Fruit fly (Drosophila melanogaster) whole organism, prepupa: ENCODE results near the gene CG12589.
A peak's percentile ranks its signal among the peaks of the same experiment; 100 is the strongest.

ENCODE experiments used
- CG10631 ChIP-seq: fragments of 200-800 bp; sonication (Bioruptor generic); optimal IDR thresholded peaks from 2 replicates; lab custom pipeline; 2016; ENCODE audit warnings: missing biosample characterization, missing genetic modification characterization
- CG11294 ChIP-seq: fragments of 200-800 bp; sonication (Bioruptor generic); IDR thresholded peaks from 2 replicates; pipeline ENCODE4 v1.3.6; 2022; ENCODE audit warnings: missing biosample characterization, missing genetic modification characterization
- CG11902 ChIP-seq: fragments of 200-800 bp; sonication (Bioruptor generic); optimal IDR thresholded peaks from 3 replicates; lab custom pipeline; 2016; ENCODE audit warnings: missing biosample characterization, missing genetic modification characterization
- CG15336 ChIP-seq: fragments of 200-800 bp; sonication (Bioruptor generic); IDR thresholded peaks from 2 replicates; pipeline ENCODE4 v1.3.6; 2022; ENCODE audit warnings: missing biosample characterization, missing genetic modification characterization
- CG16779 ChIP-seq: fragments of 200-800 bp; sonication (Bioruptor generic); optimal IDR thresholded peaks from 3 replicates; lab custom pipeline; 2017; ENCODE audit warnings: missing biosample characterization, mild to moderate bottlenecking, missing genetic modification characterization
- CG3032 ChIP-seq: fragments of 200-800 bp; optimal IDR thresholded peaks from 2 replicates; lab custom pipeline; 2019; ENCODE audit warnings: missing biosample characterization, mild to moderate bottlenecking, missing genetic modification characterization, moderate library complexity
- CG32006 ChIP-seq: fragments of 200-800 bp; sonication (Bioruptor generic); optimal IDR thresholded peaks from 3 replicates; lab custom pipeline; 2017; ENCODE audit warnings: missing biosample characterization, mild to moderate bottlenecking, missing genetic modification characterization
- CG34406 ChIP-seq: fragments of 200-800 bp; sonication (Bioruptor generic); optimal IDR thresholded peaks from 3 replicates; lab custom pipeline; 2016; ENCODE audit warnings: missing biosample characterization, missing genetic modification characterization
- CG3919 ChIP-seq: fragments of 200-800 bp; sonication (Bioruptor generic); optimal IDR thresholded peaks from 3 replicates; lab custom pipeline; 2016; ENCODE audit warnings: missing biosample characterization, missing genetic modification characterization
- CG4318 ChIP-seq: fragments of 200-800 bp; sonication (Bioruptor generic); optimal IDR thresholded peaks from 3 replicates; lab custom pipeline; 2017; ENCODE audit warnings: missing biosample characterization, mild to moderate bottlenecking, missing genetic modification characterization
- CG6276 ChIP-seq: fragments of 200-800 bp; sonication (Bioruptor generic); optimal IDR thresholded peaks from 2 replicates; lab custom pipeline; 2017; ENCODE audit warnings: missing biosample characterization, mild to moderate bottlenecking, missing genetic modification characterization
- CG6792 ChIP-seq: fragments of 200-800 bp; sonication (Bioruptor generic); optimal IDR thresholded peaks from 3 replicates; lab custom pipeline; 2016; ENCODE audit warnings: missing biosample characterization, missing genetic modification characterization
- CG6808 ChIP-seq: fragments of 200-800 bp; sonication (Bioruptor generic); optimal IDR thresholded peaks from 3 replicates; lab custom pipeline; 2017; ENCODE audit warnings: missing biosample characterization, missing genetic modification characterization, mild to moderate bottlenecking, moderate library complexity, missing genetic modification reagents
- CG6854 ChIP-seq: fragments of 200-800 bp; sonication (Bioruptor generic); optimal IDR thresholded peaks from 2 replicates; lab custom pipeline; 2017; ENCODE audit warnings: missing biosample characterization, mild to moderate bottlenecking, missing genetic modification characterization
- CG7368 ChIP-seq: fragments of 200-800 bp; sonication (Bioruptor generic); optimal IDR thresholded peaks from 3 replicates; lab custom pipeline; 2016; ENCODE audit warnings: missing biosample characterization, missing genetic modification characterization
- CG8119 ChIP-seq: fragments of 200-800 bp; sonication (Bioruptor generic); IDR thresholded peaks from 3 replicates; pipeline ENCODE4 v1.3.6; 2022; ENCODE audit warnings: missing biosample characterization, missing genetic modification characterization
- CG8319 ChIP-seq: fragments of 200-800 bp; sonication (Bioruptor generic); optimal IDR thresholded peaks from 3 replicates; lab custom pipeline; 2016; ENCODE audit warnings: missing biosample characterization, missing genetic modification characterization
- CG8632 ChIP-seq: fragments of 200-800 bp; sonication (Bioruptor generic); optimal IDR thresholded peaks from 3 replicates; lab custom pipeline; 2016; ENCODE audit warnings: missing biosample characterization, missing genetic modification characterization
- CG9139 ChIP-seq: fragments of 200-800 bp; sonication (Bioruptor generic); optimal IDR thresholded peaks from 3 replicates; lab custom pipeline; 2017; ENCODE audit warnings: missing biosample characterization, mild to moderate bottlenecking, missing genetic modification characterization
- Eip75B ChIP-seq: fragments of 200-800 bp; sonication (Bioruptor generic); optimal IDR thresholded peaks from 3 replicates; lab custom pipeline; 2016; ENCODE audit warnings: missing biosample characterization, missing genetic modification characterization
- Eip78C ChIP-seq: fragments of 200-800 bp; sonication (Bioruptor generic); peaks from one replicate; lab custom pipeline; 2016; ENCODE audit warnings: missing biosample characterization, missing genetic modification characterization
- Eip93F ChIP-seq: fragments of 200-800 bp; sonication (Bioruptor generic); optimal IDR thresholded peaks from 2 replicates; lab custom pipeline; 2016; ENCODE audit warnings: missing biosample characterization, mild to moderate bottlenecking, missing genetic modification characterization
- Ets21C ChIP-seq: fragments of 200-800 bp; sonication (Bioruptor generic); optimal IDR thresholded peaks from 3 replicates; lab custom pipeline; 2016; ENCODE audit warnings: missing biosample characterization, missing genetic modification characterization
- Ets96B ChIP-seq: fragments of 200-800 bp; optimal IDR thresholded peaks from 2 replicates; lab custom pipeline; 2019; ENCODE audit warnings: missing biosample characterization, mild to moderate bottlenecking, missing genetic modification characterization, moderate library complexity
- Gug ChIP-seq: fragments of 200-800 bp; sonication (Bioruptor generic); IDR thresholded peaks from 2 replicates; pipeline ENCODE4 v1.3.6; 2022; ENCODE audit warnings: missing biosample characterization, missing genetic modification characterization
- Hr38 ChIP-seq: sonication (Bioruptor generic); optimal IDR thresholded peaks from 2 replicates; lab custom pipeline; 2016; ENCODE audit warnings: missing biosample characterization, missing genetic modification characterization
- Hr39 ChIP-seq: fragments of 200-800 bp; sonication (Bioruptor generic); optimal IDR thresholded peaks from 2 replicates; lab custom pipeline; 2016; ENCODE audit warnings: missing biosample characterization, missing genetic modification characterization
- Hr4 ChIP-seq: fragments of 200-800 bp; sonication (Bioruptor generic); optimal IDR thresholded peaks from 3 replicates; lab custom pipeline; 2016; ENCODE audit warnings: missing biosample characterization, missing genetic modification characterization
- Lpt ChIP-seq: fragments of 200-800 bp; sonication (Bioruptor generic); optimal IDR thresholded peaks from 3 replicates; lab custom pipeline; 2016; ENCODE audit warnings: missing biosample characterization, missing genetic modification characterization
- Met ChIP-seq: fragments of 200-800 bp; sonication (Bioruptor generic); optimal IDR thresholded peaks from 3 replicates; lab custom pipeline; 2016; ENCODE audit warnings: missing biosample characterization, missing genetic modification characterization
- Sox102F ChIP-seq: fragments of 200-800 bp; sonication (Bioruptor generic); optimal IDR thresholded peaks from 2 replicates; lab custom pipeline; 2016; ENCODE audit warnings: missing biosample characterization, mild to moderate bottlenecking, missing genetic modification characterization
- Sox14 ChIP-seq: fragments of 200-800 bp; sonication (Bioruptor generic); optimal IDR thresholded peaks from 3 replicates; lab custom pipeline; 2016; ENCODE audit warnings: missing biosample characterization, missing genetic modification characterization
- Sox15 ChIP-seq: fragments of 200-800 bp; sonication (Bioruptor generic); optimal IDR thresholded peaks from 3 replicates; lab custom pipeline; 2016; ENCODE audit warnings: missing biosample characterization, missing genetic modification characterization
- achi ChIP-seq: fragments of 200-800 bp; sonication (Bioruptor generic); optimal IDR thresholded peaks from 3 replicates; lab custom pipeline; 2016; ENCODE audit warnings: missing biosample characterization, missing genetic modification characterization
- acj6 ChIP-seq: fragments of 200-800 bp; sonication (Bioruptor generic); optimal IDR thresholded peaks from 3 replicates; lab custom pipeline; 2016; ENCODE audit warnings: missing biosample characterization, missing genetic modification characterization
- cyc ChIP-seq: fragments of 200-800 bp; sonication (Bioruptor generic); optimal IDR thresholded peaks from 3 replicates; lab custom pipeline; 2016; ENCODE audit warnings: missing biosample characterization, missing genetic modification characterization
- dac ChIP-seq: fragments of 200-800 bp; sonication (Bioruptor generic); optimal IDR thresholded peaks from 2 replicates; lab custom pipeline; 2017; ENCODE audit warnings: missing biosample characterization, mild to moderate bottlenecking, missing genetic modification characterization
- eg ChIP-seq: fragments of 200-800 bp; sonication (Bioruptor generic); IDR thresholded peaks from 3 replicates; pipeline ENCODE4 v1.3.6; 2022; ENCODE audit warnings: missing biosample characterization, missing genetic modification characterization
- esn ChIP-seq: fragments of 200-800 bp; sonication (Bioruptor generic); optimal IDR thresholded peaks from 2 replicates; lab custom pipeline; 2016; ENCODE audit warnings: missing biosample characterization, mild to moderate bottlenecking, missing genetic modification characterization, moderate library complexity
- fd59A ChIP-seq: fragments of 200-800 bp; sonication (Bioruptor generic); optimal IDR thresholded peaks from 2 replicates; lab custom pipeline; 2017; ENCODE audit warnings: missing biosample characterization, mild to moderate bottlenecking, missing genetic modification characterization, missing genetic modification reagents
- fd85E ChIP-seq: fragments of 200-800 bp; sonication (Bioruptor generic); optimal IDR thresholded peaks from 3 replicates; lab custom pipeline; 2016; ENCODE audit warnings: missing biosample characterization, missing genetic modification characterization
- net ChIP-seq: fragments of 200-800 bp; sonication (Bioruptor generic); optimal IDR thresholded peaks from 3 replicates; lab custom pipeline; 2016; ENCODE audit warnings: missing biosample characterization, missing genetic modification characterization
- salr ChIP-seq, 2 experiments: fragments of 200-800 bp; sonication (Bioruptor generic); optimal IDR thresholded peaks; 3 replicates each; lab custom pipeline; 2016 to 2018; ENCODE audit warnings: missing biosample characterization in 2 of 2, missing genetic modification characterization in 2 of 2, mild to moderate bottlenecking in 1 of 2
- spab ChIP-seq: fragments of 200-800 bp; sonication (Bioruptor generic); optimal IDR thresholded peaks from 2 replicates; lab custom pipeline; 2017; ENCODE audit warnings: missing biosample characterization, mild to moderate bottlenecking, missing genetic modification characterization, missing genetic modification reagents
- ss ChIP-seq, 2 experiments: fragments of 200-800 bp; sonication (Bioruptor generic); optimal IDR thresholded peaks; 2 replicates in 1 of 2; 3 replicates in 1 of 2; lab custom pipeline; 2017 to 2018; ENCODE audit warnings: mild to moderate bottlenecking in 2 of 2, missing biosample characterization in 2 of 2, missing genetic modification characterization in 2 of 2, moderate library complexity in 1 of 2
- svp ChIP-seq: fragments of 200-800 bp; sonication (Bioruptor generic); peaks from one replicate; lab custom pipeline; 2016; ENCODE audit warnings: missing biosample characterization, missing genetic modification characterization
- topi ChIP-seq: fragments of 200-800 bp; sonication (Bioruptor generic); optimal IDR thresholded peaks from 3 replicates; lab custom pipeline; 2016; ENCODE audit warnings: missing biosample characterization, missing genetic modification characterization
- vri ChIP-seq: fragments of 200-800 bp; sonication (Bioruptor generic); optimal IDR thresholded peaks from 3 replicates; lab custom pipeline; 2016; ENCODE audit warnings: missing biosample characterization, mild to moderate bottlenecking, missing genetic modification characterization

CG12589 gene

dm6 chr3R:5112409-5112808, 26.4 kb downstream of the CG12589 start (continued):
- TF ChIP-seq Ets21C (GFP tag; lab: Kevin White, UChicago) (no peak), CG3919 (no peak), CG10631 (GFP tag; lab: Kevin White, UChicago) (peak; percentile 49), cyc (no peak), Eip78C (peak; percentile 85), CG3032 (tag; lab: Kevin White, UChicago) (peak; percentile 37), Met (GFP tag; lab: Kevin White, UChicago) (peak; percentile 11), Hr4 (GFP tag; lab: Kevin White, UChicago) (peak; percentile 0), achi (GFP tag; lab: Kevin White, UChicago) (no peak), Gug (GFP tag; lab: Robert Waterston, UW) (no peak), CG15336 (no peak), CG11902 (GFP tag; lab: Kevin White, UChicago) (no peak), Sox102F (no peak), CG16779 (tag; lab: Kevin White, UChicago) (no peak), Hr38 (no peak), fd59A (peak; percentile 37), CG8632 (GFP tag; lab: Kevin White, UChicago) (no peak), vri (GFP tag; lab: Kevin White, UChicago) (no peak), net (GFP tag; lab: Kevin White, UChicago) (no peak), ss (GFP tag; optimal IDR thresholded peaks at IDR 0.05; lab: Kevin White, UChicago) (peak in 1 of 2 experiments; percentile 0), CG6276 (GFP tag; lab: Kevin White, UChicago) (no peak), eg (0 out of 3 replicates have a peak, but pooled peaks have one; percentile 9), CG34406 (GFP tag; lab: Kevin White, UChicago) (no peak), CG6808 (no peak), Ets96B (tag; lab: Kevin White, UChicago) (peak; percentile 60), CG8119 (GFP tag; lab: Robert Waterston, UW) (no peak; the same call in 2 of the 3 replicates), Hr39 (GFP tag; lab: Kevin White, UChicago) (peak; percentile 22), esn (GFP tag; lab: Kevin White, UChicago) (no peak), CG32006 (GFP tag; lab: Kevin White, UChicago) (no peak)

- TF ChIP-seq Gug (GFP tag; lab: Robert Waterston, UW) (no peak), Eip93F (GFP tag; lab: Kevin White, UChicago) (no peak), CG11294 (GFP tag; lab: Robert Waterston, UW) (no peak), CG8119 (GFP tag; lab: Robert Waterston, UW) (no peak), CG7368 (GFP tag; lab: Kevin White, UChicago) (peak; percentile 12), Ets21C (GFP tag; lab: Kevin White, UChicago) (no peak), Hr4 (GFP tag; lab: Kevin White, UChicago) (no peak), dac (GFP tag; lab: Kevin White, UChicago) (no peak), CG34406 (GFP tag; lab: Kevin White, UChicago) (peak; percentile 8), acj6 (GFP tag; lab: Kevin White, UChicago) (peak; percentile 16), CG3919 (peak; percentile 54), Hr38 (no peak), CG8319 (GFP tag; lab: Kevin White, UChicago) (no peak), cyc (no peak), Sox14 (GFP tag; lab: Kevin White, UChicago) (no peak), Ets96B (tag; lab: Kevin White, UChicago) (peak; percentile 9), Sox102F (peak; percentile 12), CG15336 (no peak), CG6854 (GFP tag; lab: Kevin White, UChicago) (peak; percentile 37), Lpt (GFP tag; lab: Kevin White, UChicago) (no peak), spab (GFP tag; lab: Kevin White, UChicago) (peak; percentile 35), Sox15 (GFP tag; lab: Kevin White, UChicago) (no peak), CG9139 (GFP tag; lab: Kevin White, UChicago) (peak; percentile 51), CG8632 (GFP tag; lab: Kevin White, UChicago) (no peak), CG4318 (GFP tag; lab: Kevin White, UChicago) (no peak), fd85E (no peak), CG6792 (peak; percentile 36), salr (GFP tag; optimal IDR thresholded peaks at IDR 0.05; lab: Kevin White, UChicago) (peak in 1 of 2 experiments; percentile 51), Eip75B (GFP tag; lab: Kevin White, UChicago) (peak; percentile 19), achi (GFP tag; lab: Kevin White, UChicago) (no peak), Hr39 (GFP tag; lab: Kevin White, UChicago) (no peak), CG6808 (peak; percentile 85), CG16779 (tag; lab: Kevin White, UChicago) (no peak), CG3032 (tag; lab: Kevin White, UChicago) (peak; percentile 37), CG11902 (GFP tag; lab: Kevin White, UChicago) (no peak), svp (GFP tag; lab: Kevin White, UChicago) (no peak), esn (GFP tag; lab: Kevin White, UChicago) (no peak), CG32006 (GFP tag; lab: Kevin White, UChicago) (no peak), topi (no peak)
Measured at dm6 chr3R:5111887-5112286, 26.9 kb downstream of the CG12589 start.
